Worm (Caenorhabditis elegans) whole organism, L4 larva: Measurements from ENCODE around the gene T03F6.4.

Experiments used
- D1046.2 ChIP-seq: fragments of 200-800 bp; sonication (Bioruptor generic); IDR thresholded peaks from 2 replicates; pipeline ENCODE4 v1.3.6; 2022; ENCODE audit warnings: missing genetic modification characterization, missing compliant biosample characterization
- T26A8.4 ChIP-seq: fragments of 200-800 bp; sonication (Bioruptor generic); IDR thresholded peaks from 2 replicates; pipeline ENCODE4 v1.3.6; 2022; ENCODE audit warnings: missing genetic modification characterization, missing compliant biosample characterization
- Y48G9A.11 ChIP-seq: fragments of 200-800 bp; sonication (Bioruptor generic); IDR thresholded peaks from 2 replicates; pipeline ENCODE4 v1.3.6; 2022; ENCODE audit warnings: missing genetic modification reagents, missing genetic modification characterization, missing compliant biosample characterization
- aha-1 ChIP-seq: fragments of 150-350 bp; peaks from one replicate; lab custom pipeline; 2014; ENCODE audit warnings: missing biosample characterization, missing genetic modification characterization
- ceh-44 ChIP-seq: fragments of 200-800 bp; sonication (Bioruptor generic); IDR thresholded peaks from 2 replicates; pipeline ENCODE4 v1.3.6; 2022; ENCODE audit warnings: missing genetic modification reagents, missing genetic modification characterization, missing compliant biosample characterization
- ceh-82 ChIP-seq: sonication (generic microtip); optimal IDR thresholded peaks from 2 replicates; lab custom pipeline; 2017; ENCODE audit warnings: missing biosample characterization, missing genetic modification characterization
- daf-8 ChIP-seq: fragments of 200-800 bp; sonication (Bioruptor generic); IDR thresholded peaks from 2 replicates; pipeline ENCODE4 v1.3.6; 2022; ENCODE audit warnings: missing genetic modification characterization, missing compliant biosample characterization
- dpl-1 ChIP-seq: fragments of 150-350 bp; optimal IDR thresholded peaks from 2 replicates; lab custom pipeline; 2014; ENCODE audit warnings: missing biosample characterization, missing genetic modification reagents, missing genetic modification characterization
- dve-1 ChIP-seq: sonication (generic microtip); optimal IDR thresholded peaks from 2 replicates; lab custom pipeline; 2017; ENCODE audit warnings: antibody characterized with exemption, mild to moderate bottlenecking, missing genetic modification characterization, missing compliant biosample characterization; ENCODE audit not compliant: insufficient read depth
- egl-43 ChIP-seq: fragments of 200-800 bp; sonication (Bioruptor generic); IDR thresholded peaks from 2 replicates; pipeline ENCODE4 v1.3.6; 2022; ENCODE audit warnings: missing genetic modification reagents, missing genetic modification characterization, missing compliant biosample characterization
- fos-1 ChIP-seq: fragments of 150-350 bp; optimal IDR thresholded peaks from 2 replicates; lab custom pipeline; 2014; ENCODE audit warnings: missing biosample characterization, missing genetic modification characterization
- gei-8 ChIP-seq: fragments of 200-800 bp; sonication (Bioruptor generic); optimal IDR thresholded peaks from 2 replicates; lab custom pipeline; 2018; ENCODE audit warnings: mild to moderate bottlenecking, missing genetic modification characterization, missing compliant biosample characterization
- hif-1 ChIP-seq, 2 experiments: sonication (generic microtip); optimal IDR thresholded peaks; 2 replicates each; lab custom pipeline; 2016 to 2017; ENCODE audit warnings: missing compliant biosample characterization in 2 of 2, missing genetic modification characterization in 2 of 2, missing genetic modification reagents in 2 of 2, missing genotype in 2 of 2, mild to moderate bottlenecking in 1 of 2
- hlh-30 ChIP-seq: sonication (generic microtip); optimal IDR thresholded peaks from 2 replicates; lab custom pipeline; 2017; ENCODE audit warnings: antibody characterized with exemption, mild to moderate bottlenecking, missing genetic modification characterization, missing compliant biosample characterization; ENCODE audit not compliant: insufficient read depth
- hmg-1.1 ChIP-seq: fragments of 200-800 bp; sonication (Bioruptor generic); IDR thresholded peaks from 2 replicates; pipeline ENCODE4 v1.3.6; 2022; ENCODE audit warnings: missing genetic modification reagents, missing genetic modification characterization, missing compliant biosample characterization
- jun-1 ChIP-seq: fragments of 150-350 bp; optimal IDR thresholded peaks from 2 replicates; lab custom pipeline; 2014; ENCODE audit warnings: missing biosample characterization, missing genetic modification reagents, missing genetic modification characterization
- lim-7 ChIP-seq: fragments of 200-800 bp; sonication (Bioruptor generic); IDR thresholded peaks from 2 replicates; pipeline ENCODE4 v1.3.6; 2022; ENCODE audit warnings: missing genetic modification characterization, missing compliant biosample characterization
- lin-1 ChIP-seq: fragments of 200-800 bp; sonication (Bioruptor generic); IDR thresholded peaks from 2 replicates; pipeline ENCODE4 v1.3.6; 2022; ENCODE audit warnings: missing genetic modification reagents, missing genetic modification characterization, missing compliant biosample characterization
- lin-13 ChIP-seq: fragments of 150-350 bp; optimal IDR thresholded peaks from 2 replicates; lab custom pipeline; 2014; ENCODE audit warnings: missing biosample characterization, missing genetic modification reagents, missing genetic modification characterization
- lin-29 ChIP-seq: fragments of 200-800 bp; sonication (Bioruptor generic); IDR thresholded peaks from 2 replicates; pipeline ENCODE4 v1.3.6; 2022; ENCODE audit warnings: missing genetic modification reagents, missing genetic modification characterization, missing compliant biosample characterization
- lin-38 ChIP-seq: fragments of 200-800 bp; sonication (Bioruptor generic); IDR thresholded peaks from 2 replicates; pipeline ENCODE4 v1.3.6; 2022; ENCODE audit warnings: missing genetic modification reagents, missing genetic modification characterization, missing compliant biosample characterization
- lir-3 ChIP-seq: sonication (generic microtip); optimal IDR thresholded peaks from 2 replicates; lab custom pipeline; 2016; ENCODE audit warnings: mild to moderate bottlenecking, missing genetic modification characterization, missing compliant biosample characterization
- lsy-2 ChIP-seq, 2 experiments: fragments of 150-350 bp in 1 of 2; sonication (generic microtip) in 1 of 2; optimal IDR thresholded peaks; 2 replicates each; lab custom pipeline; 2014 to 2017; ENCODE audit warnings: missing biosample characterization in 2 of 2, missing genetic modification characterization in 2 of 2
- mdl-1 ChIP-seq, 2 experiments: fragments of 150-350 bp in 1 of 2; sonication (generic microtip) in 1 of 2; optimal IDR thresholded peaks; 2 replicates each; lab custom pipeline; 2014 to 2017; ENCODE audit warnings: missing biosample characterization in 2 of 2, missing genetic modification characterization in 2 of 2
- mep-1 ChIP-seq: fragments of 150-350 bp; sonication (generic microtip); optimal IDR thresholded peaks from 3 replicates; lab custom pipeline; 2014; ENCODE audit warnings: missing biosample characterization, missing genetic modification characterization
- mes-2 ChIP-seq: sonication (generic microtip); optimal IDR thresholded peaks from 2 replicates; lab custom pipeline; 2016; ENCODE audit warnings: missing genotype, mild to moderate bottlenecking, missing genetic modification characterization, missing compliant biosample characterization; ENCODE audit not compliant: poor library complexity, severe bottlenecking
- nhr-102 ChIP-seq: sonication (generic microtip); optimal IDR thresholded peaks from 2 replicates; lab custom pipeline; 2016; ENCODE audit warnings: mild to moderate bottlenecking, missing genetic modification characterization, moderate library complexity, missing compliant biosample characterization
- nhr-11 ChIP-seq: fragments of 150-350 bp; optimal IDR thresholded peaks from 2 replicates; lab custom pipeline; 2014; ENCODE audit warnings: missing biosample characterization, missing genetic modification characterization
- nhr-237 ChIP-seq: sonication (generic microtip); optimal IDR thresholded peaks from 2 replicates; lab custom pipeline; 2017; ENCODE audit warnings: missing biosample characterization, missing genetic modification characterization
- nhr-28 ChIP-seq: fragments of 150-350 bp; optimal IDR thresholded peaks from 2 replicates; lab custom pipeline; 2014; ENCODE audit warnings: missing biosample characterization, missing genetic modification characterization
- nhr-6 ChIP-seq: fragments of 150-350 bp; optimal IDR thresholded peaks from 2 replicates; lab custom pipeline; 2014; ENCODE audit warnings: missing biosample characterization, missing genetic modification characterization
- nhr-77 ChIP-seq: fragments of 150-350 bp; optimal IDR thresholded peaks from 2 replicates; lab custom pipeline; 2014; ENCODE audit warnings: missing biosample characterization, missing genetic modification characterization
- pqm-1 ChIP-seq: sonication (generic microtip); optimal IDR thresholded peaks from 2 replicates; lab custom pipeline; 2017; ENCODE audit warnings: missing biosample characterization, missing genetic modification characterization
- set-16 ChIP-seq: fragments of 200-800 bp; sonication (Bioruptor generic); IDR thresholded peaks from 2 replicates; pipeline ENCODE4 v1.3.6; 2022; ENCODE audit warnings: missing genetic modification reagents, missing genetic modification characterization, missing compliant biosample characterization
- spr-1 ChIP-seq: sonication (generic microtip); optimal IDR thresholded peaks from 2 replicates; lab custom pipeline; 2016; ENCODE audit warnings: mild to moderate bottlenecking, missing genetic modification characterization, missing compliant biosample characterization
- tag-97 ChIP-seq: fragments of 200-800 bp; sonication (Bioruptor generic); IDR thresholded peaks from 2 replicates; pipeline ENCODE4 v1.3.6; 2022; ENCODE audit warnings: missing genetic modification characterization, missing compliant biosample characterization
- unc-130 ChIP-seq: sonication (generic microtip); optimal IDR thresholded peaks from 2 replicates; lab custom pipeline; 2016; ENCODE audit warnings: missing genetic modification reagents, missing genetic modification characterization, missing compliant biosample characterization
- unc-62 ChIP-seq, 3 experiments: fragments of 150-350 bp in 1 of 3; sonication (generic microtip); optimal IDR thresholded peaks in 2 of 3; peaks in 1 of 3; 1 replicate in 1 of 3; 2 replicates in 2 of 3; lab custom pipeline; 2014 to 2017; ENCODE audit warnings: missing biosample characterization in 3 of 3, missing genetic modification characterization in 3 of 3, missing genetic modification reagents in 3 of 3, missing genotype in 1 of 3
- vab-7 ChIP-seq: fragments of 200-800 bp; sonication (Bioruptor generic); IDR thresholded peaks from 2 replicates; pipeline ENCODE4 v1.3.6; 2022; ENCODE audit warnings: missing genetic modification reagents, missing genetic modification characterization, missing compliant biosample characterization
- zip-2 ChIP-seq: fragments of 150-350 bp; optimal IDR thresholded peaks from 2 replicates; lab custom pipeline; 2014; ENCODE audit warnings: missing biosample characterization, missing genetic modification characterization

T03F6.4 gene

ce11 chrIII:13411202-13411601 lies 25.3 kb downstream of the T03F6.4 start (continued):
- TF ChIP-seq nhr-6 (tag; lab: Kevin White, UChicago): no peak

ce11 chrIII:13418975-13419374 lies 33.0 kb downstream of the T03F6.4 start:
- TF ChIP-seq zip-2 (tag; lab: Kevin White, UChicago) (no peak), lin-29 (GFP tag; lab: Robert Waterston, UW) (no peak), D1046.2 (GFP tag; lab: Robert Waterston, UW) (no peak), nhr-102 (no peak), fos-1 (tag; lab: Kevin White, UChicago) (no peak)

ce11 chrIII:13423414-13423813 lies 37.5 kb downstream of the T03F6.4 start, which contains the start of gene exo-1:
TSS of gene exo-1 (plus strand) at chrIII:13423514.
- TF ChIP-seq ceh-82 (tag; lab: Kevin White, UChicago) (no peak), mes-2 (tag; lab: Kevin White, UChicago) (peak; percentile 96), lin-38 (peak; percentile 94), mep-1 (tag; lab: Kevin White, UChicago) (peak; percentile 80), spr-1 (tag; lab: Kevin White, UChicago) (no peak), nhr-6 (tag; lab: Kevin White, UChicago) (peak; percentile 74), T26A8.4 (GFP tag; lab: Robert Waterston, UW) (no peak), set-16 (GFP tag; lab: Robert Waterston, UW) (no peak), daf-8 (GFP tag; lab: Robert Waterston, UW) (no peak), jun-1 (tag; lab: Kevin White, UChicago) (no peak), unc-130 (GFP tag; lab: Kevin White, UChicago) (peak; percentile 87), nhr-11 (tag; lab: Kevin White, UChicago) (peak; percentile 51), lsy-2 (tag; optimal IDR thresholded peaks at IDR 0.05; lab: Kevin White, UChicago) (peak in 1 of 2 experiments; percentile 87), D1046.2 (GFP tag; lab: Robert Waterston, UW) (0 out of 2 replicates have a peak, but pooled peaks have one; percentile 20), mdl-1 (tag; optimal IDR thresholded peaks at IDR 0.05; lab: Kevin White, UChicago) (peak in 1 of 2 experiments; percentile 24), Y48G9A.11 (GFP tag; lab: Robert Waterston, UW) (no peak), lin-13 (GFP tag; lab: Kevin White, UChicago) (peak; percentile 25), lir-3 (no peak), lin-1 (GFP tag; lab: Robert Waterston, UW) (no peak), gei-8 (GFP tag; lab: Kevin White, UChicago) (no peak), ceh-44 (0 out of 2 replicates have a peak, but pooled peaks have one; percentile 29), hif-1 (tag; optimal IDR thresholded peaks at IDR 0.05; lab: Kevin White, UChicago) (peak in 1 of 2 experiments; percentile 82), fos-1 (tag; lab: Kevin White, UChicago) (no peak), tag-97 (GFP tag; lab: Robert Waterston, UW) (no peak), egl-43 (GFP tag; lab: Robert Waterston, UW) (no peak), unc-62 (GFP tag; optimal IDR thresholded peaks at IDR 0.05 in 1 of 2; lab: Kevin White, UChicago) (no peak), unc-62 (tag; optimal IDR thresholded peaks at IDR 0.05; lab: Kevin White, UChicago) (no peak), pqm-1 (tag; lab: Kevin White, UChicago) (peak; percentile 52), dpl-1 (peak; percentile 86), hlh-30 (tag; lab: Kevin White, UChicago) (peak; percentile 54), hmg-1.1 (GFP tag; lab: Robert Waterston, UW) (no peak), nhr-28 (tag; lab: Kevin White, UChicago) (peak; percentile 82), nhr-237 (tag; lab: Kevin White, UChicago) (no peak), aha-1 (tag; lab: Kevin White, UChicago) (no peak), lim-7 (GFP tag; lab: Robert Waterston, UW) (no peak), dve-1 (tag; lab: Kevin White, UChicago) (no peak), nhr-77 (peak; percentile 94), vab-7 (GFP tag; lab: Robert Waterston, UW) (peak; percentile 28; the same call in 1 of the 2 replicates)
